Fruit fly (Drosophila melanogaster): ENCODE measurements around the gene ftz.

DNA sequence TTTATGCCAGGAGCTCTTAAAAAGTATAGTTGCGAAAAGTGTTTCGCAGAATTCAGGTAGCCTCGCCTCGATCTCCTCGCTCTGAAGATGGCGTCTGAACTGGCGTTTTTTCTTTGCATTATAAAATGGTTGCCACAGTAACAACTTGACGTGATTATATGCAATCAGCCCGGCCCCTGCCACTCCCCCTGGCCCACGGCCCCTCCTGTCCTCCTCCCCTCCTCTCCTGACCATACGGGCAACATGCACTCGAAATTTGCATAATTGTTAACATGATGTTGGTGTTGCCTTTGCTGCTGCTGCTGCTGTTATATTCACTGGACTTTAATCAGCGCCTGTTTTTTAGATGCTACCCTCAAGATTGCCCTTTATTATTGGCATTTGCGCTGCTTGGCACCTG, 25.5 kb upstream of the ftz start:
- TF ChIP-seq h (optimal IDR thresholded peaks at IDR 0.05) (no peak), Myc (optimal IDR thresholded peaks at IDR 0.05) (no peak), ttk (optimal IDR thresholded peaks at IDR 0.05) (no peak), psq (optimal IDR thresholded peaks at IDR 0.05) (no peak), Sin3A (optimal IDR thresholded peaks at IDR 0.05) (no peak)
